Fruit fly (Drosophila melanogaster): Measurements from ENCODE around the gene cv-d.

dm6 chr3R:15833332-15833731 lies 20.0 kb downstream of the cv-d start, which contains the start of gene CG43318:
- TF ChIP-seq insv (optimal IDR thresholded peaks at IDR 0.05), result no peak
- TF ChIP-seq ttk (optimal IDR thresholded peaks at IDR 0.05), result no peak
- no peak for TF ChIP-seq h (optimal IDR thresholded peaks at IDR 0.05)
- no peak for TF ChIP-seq Sin3A (optimal IDR thresholded peaks at IDR 0.05)
- TF ChIP-seq Myc (optimal IDR thresholded peaks at IDR 0.05), result no peak
